Fruit fly (Drosophila melanogaster): ENCODE measurements around the gene Oatp33Ea.

Oatp33Ea gene

dm6 chr2L:12445743-12446142 is at the start of gene Oatp33Ea:
Gene Oatp33Ea (minus strand): TSS chr2L:12445924.
- TF ChIP-seq ovo (GFP tag; optimal IDR thresholded peaks at IDR 0.05) (peak; percentile 13), CG12768 (GFP tag; optimal IDR thresholded peaks at IDR 0.05) (peak; percentile 1), cic (GFP tag; optimal IDR thresholded peaks at IDR 0.05) (peak; percentile 90), Clk (GFP tag; optimal IDR thresholded peaks at IDR 0.05) (no peak), Mnt (GFP tag; optimal IDR thresholded peaks at IDR 0.05) (peak; percentile 74)

dm6 chr2L:12495196-12495595 is 49.5 kb upstream of the Oatp33Ea start:
- TF ChIP-seq ovo (GFP tag; optimal IDR thresholded peaks at IDR 0.05) (no peak), Clk (GFP tag; optimal IDR thresholded peaks at IDR 0.05) (no peak), kay (GFP tag; ENCODE audit: borderline replicate concordance) (peak; percentile 35), cic (GFP tag; optimal IDR thresholded peaks at IDR 0.05) (peak; percentile 56), CG14711 (tag; optimal IDR thresholded peaks at IDR 0.05) (no peak), pad (GFP tag; optimal IDR thresholded peaks at IDR 0.05) (no peak), CG7045 (GFP tag; optimal IDR thresholded peaks at IDR 0.05) (no peak), Crg-1 (GFP tag; optimal IDR thresholded peaks at IDR 0.05) (no peak), cnc (optimal IDR thresholded peaks at IDR 0.05) (peak in 1 of 2 experiments; percentile 5), CG12768 (GFP tag; optimal IDR thresholded peaks at IDR 0.05) (no peak), CG33017 (tag; optimal IDR thresholded peaks at IDR 0.05) (no peak), CG7101 (tag; optimal IDR thresholded peaks at IDR 0.05) (no peak), CG11617 (GFP tag; optimal IDR thresholded peaks at IDR 0.05) (no peak), Hr96 (GFP tag; optimal IDR thresholded peaks at IDR 0.05) (no peak)

dm6 chr2L:12493771-12494317 is 48.1 kb upstream of the Oatp33Ea start:
- TF ChIP-seq CG11617 (GFP tag; optimal IDR thresholded peaks at IDR 0.05) (peak; percentile 5), Clk (GFP tag; optimal IDR thresholded peaks at IDR 0.05) (no peak), CG14711 (tag; optimal IDR thresholded peaks at IDR 0.05) (no peak), CG7101 (tag; optimal IDR thresholded peaks at IDR 0.05) (no peak), Mnt (GFP tag; optimal IDR thresholded peaks at IDR 0.05) (no peak), CG7045 (GFP tag; optimal IDR thresholded peaks at IDR 0.05) (no peak), CG12768 (GFP tag; optimal IDR thresholded peaks at IDR 0.05) (peak; percentile 63), kay (GFP tag; ENCODE audit: borderline replicate concordance) (peak; percentile 57), cnc (optimal IDR thresholded peaks at IDR 0.05) (no peak), tj (GFP tag; optimal IDR thresholded peaks at IDR 0.05) (no peak), CG5204 (GFP tag; optimal IDR thresholded peaks at IDR 0.05) (peak; percentile 28), cic (GFP tag; optimal IDR thresholded peaks at IDR 0.05) (peak; percentile 59), CG1620 (GFP tag; optimal IDR thresholded peaks at IDR 0.05) (no peak), Hr96 (GFP tag; optimal IDR thresholded peaks at IDR 0.05) (no peak), pad (GFP tag; optimal IDR thresholded peaks at IDR 0.05) (no peak), toe (GFP tag; optimal IDR thresholded peaks at IDR 0.05) (no peak), Crg-1 (GFP tag; optimal IDR thresholded peaks at IDR 0.05) (no peak), ovo (GFP tag; optimal IDR thresholded peaks at IDR 0.05) (no peak), CG33017 (tag; optimal IDR thresholded peaks at IDR 0.05) (peak; percentile 62), bab1 (GFP tag; optimal IDR thresholded peaks at IDR 0.05) (no peak)

dm6 chr2L:12493101-12493770 is 47.5 kb upstream of the Oatp33Ea start:
- TF ChIP-seq Mnt (GFP tag; optimal IDR thresholded peaks at IDR 0.05) (peak; percentile 25), kay (GFP tag; ENCODE audit: borderline replicate concordance) (peak; percentile 96), bab1 (GFP tag; optimal IDR thresholded peaks at IDR 0.05) (no peak), tj (GFP tag; optimal IDR thresholded peaks at IDR 0.05) (peak; percentile 23), ovo (GFP tag; optimal IDR thresholded peaks at IDR 0.05) (no peak)

dm6 chr2L:12489470-12489869 is 43.7 kb upstream of the Oatp33Ea start:
- TF ChIP-seq Clk (GFP tag; optimal IDR thresholded peaks at IDR 0.05) (no peak), CG33017 (tag; optimal IDR thresholded peaks at IDR 0.05) (no peak), ovo (GFP tag; optimal IDR thresholded peaks at IDR 0.05) (no peak), Crg-1 (GFP tag; optimal IDR thresholded peaks at IDR 0.05) (no peak), Hr96 (GFP tag; optimal IDR thresholded peaks at IDR 0.05) (no peak), toe (GFP tag; optimal IDR thresholded peaks at IDR 0.05) (no peak), cnc (optimal IDR thresholded peaks at IDR 0.05) (no peak), tj (GFP tag; optimal IDR thresholded peaks at IDR 0.05) (no peak), CG1620 (GFP tag; optimal IDR thresholded peaks at IDR 0.05) (no peak), CG12768 (GFP tag; optimal IDR thresholded peaks at IDR 0.05) (no peak), CG11617 (GFP tag; optimal IDR thresholded peaks at IDR 0.05) (no peak), CG7045 (GFP tag; optimal IDR thresholded peaks at IDR 0.05) (no peak), pad (GFP tag; optimal IDR thresholded peaks at IDR 0.05) (no peak), kay (GFP tag; ENCODE audit: borderline replicate concordance) (no peak), bab1 (GFP tag; optimal IDR thresholded peaks at IDR 0.05) (no peak), CG5204 (GFP tag; optimal IDR thresholded peaks at IDR 0.05) (no peak), CG7101 (tag; optimal IDR thresholded peaks at IDR 0.05) (no peak), CG14711 (tag; optimal IDR thresholded peaks at IDR 0.05) (no peak)

dm6 chr2L:12487823-12488222 is 42.1 kb upstream of the Oatp33Ea start:
- peak; percentile 24 for TF ChIP-seq cic (GFP tag; optimal IDR thresholded peaks at IDR 0.05)
- no peak for TF ChIP-seq ovo (GFP tag; optimal IDR thresholded peaks at IDR 0.05)
- TF ChIP-seq pad (GFP tag; optimal IDR thresholded peaks at IDR 0.05) = no peak
- TF ChIP-seq tj (GFP tag; optimal IDR thresholded peaks at IDR 0.05) = no peak
- no peak for TF ChIP-seq Hr96 (GFP tag; optimal IDR thresholded peaks at IDR 0.05)
- TF ChIP-seq Mnt (GFP tag; optimal IDR thresholded peaks at IDR 0.05) = no peak
- no peak for TF ChIP-seq bab1 (GFP tag; optimal IDR thresholded peaks at IDR 0.05)
- no peak for TF ChIP-seq CG14711 (tag; optimal IDR thresholded peaks at IDR 0.05)
- TF ChIP-seq CG1620 (GFP tag; optimal IDR thresholded peaks at IDR 0.05) = no peak
- peak; percentile 82 for TF ChIP-seq kay (GFP tag; ENCODE audit: borderline replicate concordance)
- TF ChIP-seq CG12768 (GFP tag; optimal IDR thresholded peaks at IDR 0.05) = no peak
- TF ChIP-seq cnc (optimal IDR thresholded peaks at IDR 0.05) = no peak
